Fruit fly (Drosophila melanogaster) whole organism, embryonic: ENCODE measurements around the gene CG4660.
A peak's percentile ranks its signal among the peaks of the same experiment; 100 is the strongest.

Experiments
- CG10543 ChIP-seq: fragments of 200-800 bp; sonication (Bioruptor generic); optimal IDR thresholded peaks from 3 replicates; lab custom pipeline; 2017; ENCODE audit warnings: missing biosample characterization, mild to moderate bottlenecking, missing genetic modification characterization, moderate library complexity
- CG10959 ChIP-seq: fragments of 200-800 bp; sonication (Bioruptor generic); IDR thresholded peaks from 2 replicates; pipeline ENCODE4 v1.3.6; 2022; ENCODE audit warnings: missing biosample characterization, missing genetic modification characterization
- CG12104 ChIP-seq: fragments of 200-800 bp; sonication (Bioruptor generic); optimal IDR thresholded peaks from 3 replicates; lab custom pipeline; 2016; ENCODE audit warnings: missing biosample characterization, missing genetic modification characterization
- CG12299 ChIP-seq: fragments of 200-800 bp; sonication (Bioruptor generic); optimal IDR thresholded peaks from 2 replicates; lab custom pipeline; 2018; ENCODE audit warnings: missing biosample characterization, mild to moderate bottlenecking, missing genetic modification characterization
- CG13123 ChIP-seq: fragments of 200-800 bp; sonication (Bioruptor generic); optimal IDR thresholded peaks from 2 replicates; lab custom pipeline; 2016; ENCODE audit warnings: missing biosample characterization, missing genetic modification characterization
- CG14014 ChIP-seq: fragments of 200-800 bp; sonication (Bioruptor generic); IDR thresholded peaks from 2 replicates; pipeline ENCODE4 v1.3.6; 2022; ENCODE audit warnings: missing biosample characterization, missing genetic modification characterization
- CG14050 ChIP-seq: fragments of 200-800 bp; sonication (Bioruptor generic); IDR thresholded peaks from 3 replicates; pipeline ENCODE4 v1.3.6; 2022; ENCODE audit warnings: missing biosample characterization, missing genetic modification characterization
- CG14965 ChIP-seq: fragments of 200-800 bp; sonication (Bioruptor generic); optimal IDR thresholded peaks from 2 replicates; lab custom pipeline; 2016; ENCODE audit warnings: missing biosample characterization, missing genetic modification characterization, borderline replicate concordance
- CG15073 ChIP-seq: fragments of 200-800 bp; sonication (Bioruptor generic); optimal IDR thresholded peaks from 2 replicates; lab custom pipeline; 2016; ENCODE audit warnings: missing biosample characterization, missing genetic modification characterization
- CG1529 ChIP-seq: fragments of 200-800 bp; sonication (Bioruptor generic); optimal IDR thresholded peaks from 3 replicates; lab custom pipeline; 2018; ENCODE audit warnings: missing biosample characterization, missing genetic modification characterization
- CG15514 ChIP-seq: fragments of 200-800 bp; sonication (Bioruptor generic); optimal IDR thresholded peaks from 3 replicates; lab custom pipeline; 2017; ENCODE audit warnings: missing biosample characterization, missing genetic modification characterization, mild to moderate bottlenecking, moderate library complexity, missing genetic modification reagents
- CG16863 ChIP-seq: fragments of 200-800 bp; sonication (Bioruptor generic); optimal IDR thresholded peaks from 3 replicates; lab custom pipeline; 2016; ENCODE audit warnings: missing biosample characterization, missing genetic modification characterization
- CG17328 ChIP-seq: fragments of 200-800 bp; sonication (Bioruptor generic); IDR thresholded peaks from 2 replicates; pipeline ENCODE4 v1.3.6; 2022; ENCODE audit warnings: missing biosample characterization, missing genetic modification characterization
- CG18619 ChIP-seq: fragments of 200-800 bp; sonication (Bioruptor generic); optimal IDR thresholded peaks from 3 replicates; lab custom pipeline; 2017; ENCODE audit warnings: missing biosample characterization, mild to moderate bottlenecking, missing genetic modification characterization
- CG2120 ChIP-seq: fragments of 200-800 bp; sonication (Bioruptor generic); optimal IDR thresholded peaks from 3 replicates; lab custom pipeline; 2016; ENCODE audit warnings: missing biosample characterization, missing genetic modification characterization
- CG2712 ChIP-seq: fragments of 200-800 bp; optimal IDR thresholded peaks from 3 replicates; lab custom pipeline; 2019; ENCODE audit warnings: missing biosample characterization, mild to moderate bottlenecking, missing genetic modification characterization, moderate library complexity
- CG30020 ChIP-seq: fragments of 200-800 bp; optimal IDR thresholded peaks from 2 replicates; lab custom pipeline; 2019; ENCODE audit warnings: missing biosample characterization, mild to moderate bottlenecking, missing genetic modification characterization, moderate library complexity
- CG3281 ChIP-seq: fragments of 200-800 bp; sonication (Bioruptor generic); optimal IDR thresholded peaks from 3 replicates; lab custom pipeline; 2017; ENCODE audit warnings: missing biosample characterization, mild to moderate bottlenecking, missing genetic modification characterization
- CG5180 ChIP-seq: fragments of 200-800 bp; sonication (Bioruptor generic); optimal IDR thresholded peaks from 3 replicates; lab custom pipeline; 2017; ENCODE audit warnings: missing biosample characterization, missing genetic modification characterization, mild to moderate bottlenecking, moderate library complexity, missing genetic modification reagents
- CG6791 ChIP-seq: fragments of 200-800 bp; sonication (Bioruptor generic); IDR thresholded peaks from 3 replicates; pipeline ENCODE4 v1.3.6; 2022; ENCODE audit warnings: missing biosample characterization, missing genetic modification characterization; ENCODE audit not compliant: partially characterized antibody
- CG7745 ChIP-seq: fragments of 200-800 bp; sonication (Bioruptor generic); optimal IDR thresholded peaks from 2 replicates; lab custom pipeline; 2018; ENCODE audit warnings: missing biosample characterization, mild to moderate bottlenecking, missing genetic modification characterization, moderate library complexity
- CG8359 ChIP-seq: fragments of 200-800 bp; sonication (Bioruptor generic); optimal IDR thresholded peaks from 2 replicates; lab custom pipeline; 2017; ENCODE audit warnings: missing biosample characterization, mild to moderate bottlenecking, missing genetic modification characterization, borderline replicate concordance
- CG9797 ChIP-seq: fragments of 200-800 bp; sonication (Bioruptor generic); optimal IDR thresholded peaks from 3 replicates; lab custom pipeline; 2018; ENCODE audit warnings: missing biosample characterization, mild to moderate bottlenecking, missing genetic modification characterization
- D19A ChIP-seq: fragments of 200-800 bp; optimal IDR thresholded peaks from 3 replicates; lab custom pipeline; 2019; ENCODE audit warnings: missing biosample characterization, mild to moderate bottlenecking, missing genetic modification characterization, moderate library complexity
- Dad ChIP-seq: fragments of 200-800 bp; sonication (Bioruptor generic); optimal IDR thresholded peaks from 3 replicates; lab custom pipeline; 2016; ENCODE audit warnings: missing biosample characterization, missing genetic modification characterization
- Dip3 ChIP-seq: fragments of 200-800 bp; sonication (Bioruptor generic); optimal IDR thresholded peaks from 3 replicates; lab custom pipeline; 2016; ENCODE audit warnings: missing biosample characterization, missing genetic modification characterization
- ERR ChIP-seq: fragments of 200-800 bp; sonication (Bioruptor generic); optimal IDR thresholded peaks from 2 replicates; lab custom pipeline; 2016; ENCODE audit warnings: missing biosample characterization, missing genetic modification characterization
- H2.0 ChIP-seq: fragments of 200-800 bp; sonication (Bioruptor generic); IDR thresholded peaks from 2 replicates; pipeline ENCODE4 v1.3.6; 2022; ENCODE audit warnings: missing biosample characterization, missing genetic modification characterization
- Hmr ChIP-seq: fragments of 200-800 bp; sonication (Bioruptor generic); optimal IDR thresholded peaks from 3 replicates; lab custom pipeline; 2017; ENCODE audit warnings: mild to moderate bottlenecking, missing biosample characterization, missing genetic modification reagents, missing genetic modification characterization
- Hr78 ChIP-seq, 2 experiments: fragments of 200-800 bp in 1 of 2; fragments of >200 bp in 1 of 2; sonication (Bioruptor generic) in 1 of 2; optimal IDR thresholded peaks; 2 replicates each; lab custom pipeline; 2017 to 2019; ENCODE audit warnings: missing biosample characterization in 2 of 2, missing genetic modification characterization in 2 of 2, mild to moderate bottlenecking in 1 of 2, moderate library complexity in 1 of 2
- Mrtf ChIP-seq: fragments of 200-800 bp; sonication (Bioruptor generic); IDR thresholded peaks from 3 replicates; pipeline ENCODE4 v1.3.6; 2022; ENCODE audit warnings: missing biosample characterization, missing genetic modification characterization
- Myb ChIP-seq: fragments of 200-800 bp; sonication (Bioruptor generic); optimal IDR thresholded peaks from 2 replicates; lab custom pipeline; 2016; ENCODE audit warnings: missing biosample characterization, missing genetic modification characterization
- NK7.1 ChIP-seq: fragments of 200-800 bp; sonication (Bioruptor generic); optimal IDR thresholded peaks from 3 replicates; lab custom pipeline; 2016; ENCODE audit warnings: missing biosample characterization, missing genetic modification characterization
- Nf-YC ChIP-seq: fragments of 200-800 bp; optimal IDR thresholded peaks from 3 replicates; lab custom pipeline; 2019; ENCODE audit warnings: missing biosample characterization, mild to moderate bottlenecking, missing genetic modification characterization, moderate library complexity
- YL-1 ChIP-seq: fragments of 200-800 bp; sonication (Bioruptor generic); optimal IDR thresholded peaks from 3 replicates; lab custom pipeline; 2017; ENCODE audit warnings: missing biosample characterization, mild to moderate bottlenecking, missing genetic modification characterization
- bigmax ChIP-seq: fragments of 200-800 bp; sonication (Bioruptor generic); optimal IDR thresholded peaks from 2 replicates; lab custom pipeline; 2018; ENCODE audit warnings: missing biosample characterization, mild to moderate bottlenecking, missing genetic modification characterization
- ems ChIP-seq: fragments of 200-800 bp; sonication (Bioruptor generic); optimal IDR thresholded peaks from 3 replicates; lab custom pipeline; 2016; ENCODE audit warnings: missing biosample characterization, missing genetic modification characterization
- en ChIP-seq: fragments of 200-800 bp; sonication (Bioruptor generic); optimal IDR thresholded peaks from 2 replicates; lab custom pipeline; 2016; ENCODE audit warnings: missing biosample characterization, missing genetic modification characterization
- fru ChIP-seq: fragments of >200 bp; optimal IDR thresholded peaks from 2 replicates; lab custom pipeline; 2017
- gcm ChIP-seq: fragments of 200-800 bp; sonication (Bioruptor generic); optimal IDR thresholded peaks from 2 replicates; lab custom pipeline; 2019; ENCODE audit warnings: missing biosample characterization, mild to moderate bottlenecking, missing genetic modification characterization, moderate library complexity
- kah ChIP-seq: fragments of 200-800 bp; sonication (Bioruptor generic); optimal IDR thresholded peaks from 2 replicates; lab custom pipeline; 2018; ENCODE audit warnings: missing biosample characterization, mild to moderate bottlenecking, missing genetic modification characterization
- mld ChIP-seq: fragments of 200-800 bp; sonication (Bioruptor generic); IDR thresholded peaks from 3 replicates; pipeline ENCODE4 v1.3.6; 2022; ENCODE audit warnings: missing biosample characterization, missing genetic modification characterization; ENCODE audit not compliant: partially characterized antibody
- p53 ChIP-seq: fragments of 200-800 bp; sonication (Bioruptor generic); optimal IDR thresholded peaks from 2 replicates; lab custom pipeline; 2016; ENCODE audit warnings: missing biosample characterization, missing genetic modification characterization
- pum ChIP-seq: fragments of 200-800 bp; sonication (Bioruptor generic); optimal IDR thresholded peaks from 2 replicates; lab custom pipeline; 2016; ENCODE audit warnings: missing biosample characterization, missing genetic modification characterization
- repo ChIP-seq: fragments of 200-800 bp; sonication (Bioruptor generic); optimal IDR thresholded peaks from 2 replicates; lab custom pipeline; 2016; ENCODE audit warnings: missing biosample characterization, missing genetic modification characterization
- seq ChIP-seq: fragments of 200-800 bp; sonication (Bioruptor generic); IDR thresholded peaks from 2 replicates; pipeline ENCODE4 v1.3.6; 2022; ENCODE audit warnings: missing biosample characterization, missing genetic modification characterization
- so ChIP-seq: fragments of 200-800 bp; sonication (Bioruptor generic); IDR thresholded peaks from 3 replicates; pipeline ENCODE4 v1.3.6; 2022; ENCODE audit warnings: missing biosample characterization, missing genetic modification characterization
- sob ChIP-seq: fragments of 200-800 bp; sonication (Bioruptor generic); IDR thresholded peaks from 2 replicates; pipeline ENCODE4 v1.3.6; 2022; ENCODE audit warnings: missing biosample characterization, missing genetic modification characterization
- tap ChIP-seq: fragments of 200-800 bp; optimal IDR thresholded peaks from 3 replicates; lab custom pipeline; 2019; ENCODE audit warnings: missing biosample characterization, mild to moderate bottlenecking, missing genetic modification characterization, moderate library complexity
- wdn ChIP-seq: fragments of 200-800 bp; sonication (Bioruptor generic); IDR thresholded peaks from 2 replicates; pipeline ENCODE4 v1.3.6; 2022; ENCODE audit warnings: missing biosample characterization, missing genetic modification characterization
- zen ChIP-seq: fragments of 200-800 bp; sonication (Bioruptor generic); optimal IDR thresholded peaks from 3 replicates; lab custom pipeline; 2018; ENCODE audit warnings: missing biosample characterization, mild to moderate bottlenecking, missing genetic modification characterization, moderate library complexity

Gene CG4660

DNA sequence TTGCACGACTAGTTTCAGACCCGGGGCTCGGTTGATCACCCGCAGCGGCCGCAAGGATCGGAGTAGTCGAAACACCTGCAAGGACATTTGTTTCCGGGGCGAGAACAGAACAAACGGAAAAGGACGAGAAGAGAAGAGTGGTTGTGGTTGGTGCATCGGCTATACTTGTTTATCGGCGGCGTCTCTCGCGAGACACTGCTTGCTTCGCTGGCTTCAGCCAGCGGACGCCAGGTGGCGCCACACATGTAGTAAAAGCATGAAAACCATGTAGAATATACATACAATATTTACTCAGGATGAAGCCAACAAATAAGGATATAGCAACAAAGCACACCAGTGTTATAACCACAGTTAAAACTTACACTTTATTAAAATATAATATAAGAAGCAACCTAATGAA is 28.7 kb upstream of the CG4660 start (continued):
- TF ChIP-seq Hr78 (GFP tag; optimal IDR thresholded peaks at IDR 0.05; lab: Kevin White, UChicago) (no peak), CG1529 (no peak), Nf-YC (tag; lab: Kevin White, UChicago) (no peak), mld (GFP tag; lab: Robert Waterston, UW) (no peak), YL-1 (GFP tag; lab: Kevin White, UChicago) (no peak), CG18619 (peak; percentile 34), CG17328 (peak; percentile 28; the same call in 1 of the 2 replicates), gcm (GFP tag; lab: Kevin White, UChicago) (no peak), CG30020 (no peak), tap (tag; lab: Kevin White, UChicago) (no peak), ERR (no peak), CG2120 (GFP tag; lab: Kevin White, UChicago) (no peak), D19A (no peak), NK7.1 (GFP tag; lab: Kevin White, UChicago) (no peak), CG2712 (tag; lab: Kevin White, UChicago) (peak; percentile 23), CG3281 (no peak), CG8359 (GFP tag; lab: Kevin White, UChicago) (no peak), zen (tag; lab: Kevin White, UChicago) (peak; percentile 49), Dip3 (GFP tag; lab: Kevin White, UChicago) (peak; percentile 33), repo (GFP tag; lab: Kevin White, UChicago) (peak; percentile 25), CG12299 (tag; lab: Kevin White, UChicago) (no peak), CG7745 (no peak), CG14050 (GFP tag; lab: Robert Waterston, UW) (peak; percentile 47; the same call in 2 of the 3 replicates), p53 (GFP tag; lab: Kevin White, UChicago) (no peak), CG10543 (GFP tag; lab: Kevin White, UChicago) (no peak), CG15073 (no peak), CG12104 (GFP tag; lab: Kevin White, UChicago) (no peak), CG9797 (GFP tag; lab: Kevin White, UChicago) (no peak), seq (GFP tag; lab: Robert Waterston, UW) (no peak), pum (GFP tag; lab: Kevin White, UChicago) (peak; percentile 25), en (GFP tag; lab: Kevin White, UChicago) (no peak), Mrtf (GFP tag; lab: Robert Waterston, UW) (peak; percentile 35; the same call in 1 of the 3 replicates), CG6791 (GFP tag; lab: Robert Waterston, UW) (0 out of 3 replicates have a peak, but pooled peaks have one; percentile 60), kah (GFP tag; lab: Kevin White, UChicago) (no peak), fru (lab: Kevin White, UChicago) (no peak), CG16863 (no peak), H2.0 (GFP tag; lab: Robert Waterston, UW) (peak; percentile 60; the same call in 1 of the 2 replicates), so (GFP tag; lab: Robert Waterston, UW) (no peak), sob (GFP tag; lab: Robert Waterston, UW) (peak; percentile 70; the same call in 1 of the 2 replicates), CG15514 (GFP tag; lab: Kevin White, UChicago) (peak; percentile 24), CG14014 (0 out of 2 replicates have a peak, but pooled peaks have one; percentile 22), wdn (GFP tag; lab: Robert Waterston, UW) (no peak), ems (GFP tag; lab: Kevin White, UChicago) (no peak), bigmax (GFP tag; lab: Kevin White, UChicago) (no peak), CG13123 (GFP tag; lab: Kevin White, UChicago) (no peak), CG10959 (GFP tag; lab: Robert Waterston, UW) (peak; percentile 54), Hmr (GFP tag; lab: Kevin White, UChicago) (peak; percentile 49), Dad (GFP tag; lab: Kevin White, UChicago) (no peak), CG14965 (GFP tag; lab: Kevin White, UChicago) (peak; percentile 98), CG5180 (GFP tag; lab: Kevin White, UChicago) (no peak), Myb (GFP tag; lab: Kevin White, UChicago) (peak; percentile 32)
